Worm (Caenorhabditis elegans) whole organism, L1 larva: ENCODE results near the gene str-199.

Experiments
- alr-1 ChIP-seq: fragments of 200-800 bp; sonication (Bioruptor generic); optimal IDR thresholded peaks from 2 replicates; lab custom pipeline; 2018; ENCODE audit warnings: borderline replicate concordance, mild to moderate bottlenecking, missing genetic modification characterization, missing compliant biosample characterization
- ama-1 ChIP-seq: fragments of 150-350 bp; optimal IDR thresholded peaks from 2 replicates; lab custom pipeline; 2014
- ceh-82 ChIP-seq, 3 experiments: fragments of 150-350 bp in 1 of 3; sonication (generic microtip) in 2 of 3; optimal IDR thresholded peaks; 2 replicates each; lab custom pipeline; 2014 to 2017; ENCODE audit warnings: missing biosample characterization in 3 of 3, missing genetic modification characterization in 3 of 3
- fkh-8 ChIP-seq: sonication (generic microtip); optimal IDR thresholded peaks from 2 replicates; lab custom pipeline; 2016; ENCODE audit warnings: mild to moderate bottlenecking, missing genetic modification characterization, missing compliant biosample characterization
- nhr-237 ChIP-seq: fragments of 150-350 bp; optimal IDR thresholded peaks from 2 replicates; lab custom pipeline; 2014; ENCODE audit warnings: missing biosample characterization, missing genetic modification characterization
- tbx-2 ChIP-seq: sonication (generic microtip); optimal IDR thresholded peaks from 2 replicates; lab custom pipeline; 2016; ENCODE audit warnings: missing genetic modification characterization, missing compliant biosample characterization

DNA sequence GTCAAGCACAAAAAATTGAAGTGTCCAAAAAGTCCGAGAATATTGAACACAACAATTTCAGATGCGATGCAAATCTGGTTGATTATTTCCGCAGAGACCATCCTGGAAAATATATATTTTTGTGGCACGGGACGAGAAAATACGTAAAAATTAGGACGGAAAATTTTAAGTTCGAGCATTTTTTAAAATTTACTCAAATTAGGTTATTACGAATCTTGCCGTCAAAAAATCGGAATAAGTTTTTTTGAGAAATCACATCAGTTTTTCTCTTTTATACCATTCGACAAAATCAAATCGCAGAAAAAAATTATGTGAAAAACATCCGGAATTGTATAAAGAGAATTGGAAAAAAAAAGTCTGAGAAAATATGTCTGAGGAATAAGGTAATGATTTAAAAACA is 12.3 kb downstream of the str-199 start, which contains the start of gene srsx-1:
- TF ChIP-seq alr-1 (tag; lab: Kevin White, UChicago) = no peak
- TF ChIP-seq tbx-2 = no peak
- no peak for TF ChIP-seq fkh-8
- no peak for TF ChIP-seq ama-1 (lab: Kevin White, UChicago)
- no peak for TF ChIP-seq ceh-82 (tag; optimal IDR thresholded peaks at IDR 0.05; lab: Kevin White, UChicago)
- TF ChIP-seq nhr-237 (tag; lab: Kevin White, UChicago) = no peak
